Fruit fly (Drosophila melanogaster) whole organism, embryonic: Measurements from ENCODE around the gene smg.

Source experiments
- Abd-B ChIP-seq: fragments of 200-800 bp; sonication (Bioruptor generic); optimal IDR thresholded peaks from 2 replicates; lab custom pipeline; 2018; ENCODE audit warnings: missing biosample characterization, mild to moderate bottlenecking, missing genetic modification characterization, moderate library complexity
- Atf6 ChIP-seq: fragments of 200-800 bp; sonication (Bioruptor generic); IDR thresholded peaks from 2 replicates; pipeline ENCODE4 v1.3.6; 2022; ENCODE audit warnings: missing biosample characterization, missing genetic modification characterization
- Bteb2 ChIP-seq: fragments of 200-800 bp; sonication (Bioruptor generic); optimal IDR thresholded peaks from 2 replicates; lab custom pipeline; 2016; ENCODE audit warnings: missing biosample characterization, missing genetic modification characterization
- CG10274 ChIP-seq: fragments of 200-800 bp; sonication (Bioruptor generic); optimal IDR thresholded peaks from 3 replicates; lab custom pipeline; 2017; ENCODE audit warnings: missing biosample characterization, mild to moderate bottlenecking, missing genetic modification characterization
- CG10462 ChIP-seq: fragments of 200-800 bp; sonication (Bioruptor generic); optimal IDR thresholded peaks from 2 replicates; lab custom pipeline; 2016; ENCODE audit warnings: missing biosample characterization, missing genetic modification characterization
- CG11695 ChIP-seq: fragments of 200-800 bp; sonication (Bioruptor generic); IDR thresholded peaks from 3 replicates; pipeline ENCODE4 v1.3.6; 2022; ENCODE audit warnings: missing biosample characterization, missing genetic modification characterization
- CG12071 ChIP-seq: fragments of 200-800 bp; sonication (Bioruptor generic); optimal IDR thresholded peaks from 3 replicates; lab custom pipeline; 2018; ENCODE audit warnings: missing biosample characterization, mild to moderate bottlenecking, missing genetic modification characterization
- CG12659 ChIP-seq: fragments of 200-800 bp; sonication (Bioruptor generic); optimal IDR thresholded peaks from 3 replicates; lab custom pipeline; 2017; ENCODE audit warnings: mild to moderate bottlenecking, missing biosample characterization, missing genetic modification reagents, missing genetic modification characterization
- CG13894 ChIP-seq: fragments of 200-800 bp; sonication (Bioruptor generic); optimal IDR thresholded peaks from 3 replicates; lab custom pipeline; 2018; ENCODE audit warnings: missing biosample characterization, mild to moderate bottlenecking, missing genetic modification characterization, moderate library complexity
- CG14050 ChIP-seq: fragments of 200-800 bp; sonication (Bioruptor generic); IDR thresholded peaks from 3 replicates; pipeline ENCODE4 v1.3.6; 2022; ENCODE audit warnings: missing biosample characterization, missing genetic modification characterization
- CG16813 ChIP-seq: fragments of 200-800 bp; sonication (Bioruptor generic); IDR thresholded peaks from 3 replicates; pipeline ENCODE4 v1.3.6; 2022; ENCODE audit warnings: missing biosample characterization, missing genetic modification characterization; ENCODE audit not compliant: partially characterized antibody
- CG16863 ChIP-seq: fragments of 200-800 bp; sonication (Bioruptor generic); optimal IDR thresholded peaks from 3 replicates; lab custom pipeline; 2016; ENCODE audit warnings: missing biosample characterization, missing genetic modification characterization
- CG1792 ChIP-seq: fragments of 200-800 bp; sonication (Bioruptor generic); optimal IDR thresholded peaks from 2 replicates; lab custom pipeline; 2016; ENCODE audit warnings: missing biosample characterization, missing genetic modification characterization
- CG18011 ChIP-seq: fragments of 200-800 bp; sonication (Bioruptor generic); optimal IDR thresholded peaks from 2 replicates; lab custom pipeline; 2017; ENCODE audit warnings: missing biosample characterization, missing genetic modification characterization, mild to moderate bottlenecking, moderate library complexity, missing genotype
- CG18262 ChIP-seq: fragments of 200-800 bp; optimal IDR thresholded peaks from 3 replicates; lab custom pipeline; 2019; ENCODE audit warnings: missing biosample characterization, mild to moderate bottlenecking, missing genetic modification characterization, moderate library complexity
- CG18619 ChIP-seq: fragments of 200-800 bp; sonication (Bioruptor generic); optimal IDR thresholded peaks from 3 replicates; lab custom pipeline; 2017; ENCODE audit warnings: missing biosample characterization, mild to moderate bottlenecking, missing genetic modification characterization
- CG2120 ChIP-seq: fragments of 200-800 bp; sonication (Bioruptor generic); optimal IDR thresholded peaks from 3 replicates; lab custom pipeline; 2016; ENCODE audit warnings: missing biosample characterization, missing genetic modification characterization
- CG2129 ChIP-seq: fragments of 200-800 bp; sonication (Bioruptor generic); IDR thresholded peaks from 2 replicates; pipeline ENCODE4 v1.3.6; 2022; ENCODE audit warnings: missing biosample characterization, missing genetic modification characterization; ENCODE audit not compliant: partially characterized antibody
- CG31441 ChIP-seq: fragments of 200-800 bp; sonication (Bioruptor generic); IDR thresholded peaks from 2 replicates; pipeline ENCODE4 v1.3.6; 2022; ENCODE audit warnings: missing biosample characterization, missing genetic modification characterization
- CG34376 ChIP-seq: fragments of 200-800 bp; sonication (Bioruptor generic); optimal IDR thresholded peaks from 2 replicates; lab custom pipeline; 2018; ENCODE audit warnings: missing biosample characterization, mild to moderate bottlenecking, missing genetic modification characterization
- CG5180 ChIP-seq: fragments of 200-800 bp; sonication (Bioruptor generic); optimal IDR thresholded peaks from 3 replicates; lab custom pipeline; 2017; ENCODE audit warnings: missing biosample characterization, missing genetic modification characterization, mild to moderate bottlenecking, moderate library complexity, missing genetic modification reagents
- CG5953 ChIP-seq: fragments of 200-800 bp; sonication (Bioruptor generic); IDR thresholded peaks from 2 replicates; pipeline ENCODE4 v1.3.6; 2022; ENCODE audit warnings: missing biosample characterization, missing genetic modification characterization
- CG6813 ChIP-seq: fragments of 200-800 bp; sonication (Bioruptor generic); optimal IDR thresholded peaks from 2 replicates; lab custom pipeline; 2017; ENCODE audit warnings: missing biosample characterization, missing genetic modification characterization, mild to moderate bottlenecking, moderate library complexity, missing genetic modification reagents
- CG7357 ChIP-seq: fragments of 200-800 bp; sonication (Bioruptor generic); IDR thresholded peaks from 3 replicates; pipeline ENCODE4 v1.3.6; 2022; ENCODE audit warnings: missing biosample characterization, missing genetic modification characterization
- CG8944 ChIP-seq: fragments of 200-800 bp; sonication (Bioruptor generic); optimal IDR thresholded peaks from 3 replicates; lab custom pipeline; 2016; ENCODE audit warnings: missing biosample characterization, missing genetic modification characterization
- CG9215 ChIP-seq: fragments of 200-800 bp; sonication (Bioruptor generic); IDR thresholded peaks from 2 replicates; pipeline ENCODE4 v1.3.6; 2022; ENCODE audit warnings: missing biosample characterization, missing genetic modification characterization
- Chrac-16 ChIP-seq: fragments of 200-800 bp; sonication (Bioruptor generic); optimal IDR thresholded peaks from 3 replicates; lab custom pipeline; 2016; ENCODE audit warnings: missing biosample characterization, missing genetic modification characterization
- Ets65A ChIP-seq: fragments of 200-800 bp; sonication (Bioruptor generic); peaks from one replicate; lab custom pipeline; 2016; ENCODE audit warnings: missing biosample characterization, missing genetic modification characterization
- HLH54F ChIP-seq: fragments of 200-800 bp; sonication (Bioruptor generic); optimal IDR thresholded peaks from 3 replicates; lab custom pipeline; 2016; ENCODE audit warnings: missing biosample characterization, missing genetic modification characterization
- Hey ChIP-seq: fragments of 200-800 bp; sonication (Bioruptor generic); optimal IDR thresholded peaks from 3 replicates; lab custom pipeline; 2018; ENCODE audit warnings: missing biosample characterization, mild to moderate bottlenecking, missing genetic modification characterization
- Jarid2 ChIP-seq: fragments of 200-800 bp; sonication (Bioruptor generic); optimal IDR thresholded peaks from 3 replicates; lab custom pipeline; 2017; ENCODE audit warnings: mild to moderate bottlenecking, missing biosample characterization, missing genetic modification reagents, missing genetic modification characterization
- Max ChIP-seq: fragments of 200-800 bp; sonication (Bioruptor generic); optimal IDR thresholded peaks from 2 replicates; lab custom pipeline; 2016; ENCODE audit warnings: missing biosample characterization, mild to moderate bottlenecking, missing genetic modification characterization
- Oaz ChIP-seq: fragments of 200-800 bp; sonication (Bioruptor generic); IDR thresholded peaks from 2 replicates; pipeline ENCODE4 v1.3.6; 2022; ENCODE audit warnings: missing biosample characterization, missing genetic modification characterization
- Opbp ChIP-seq: fragments of 200-800 bp; sonication (Bioruptor generic); IDR thresholded peaks from 3 replicates; pipeline ENCODE4 v1.3.6; 2022; ENCODE audit warnings: missing biosample characterization, missing genetic modification characterization; ENCODE audit not compliant: partially characterized antibody
- Ptx1 ChIP-seq: fragments of 200-800 bp; sonication (Bioruptor generic); IDR thresholded peaks from 2 replicates; pipeline ENCODE4 v1.3.6; 2022; ENCODE audit warnings: missing biosample characterization, missing genetic modification characterization
- bab2 ChIP-seq: fragments of 200-800 bp; sonication (Bioruptor generic); optimal IDR thresholded peaks from 2 replicates; lab custom pipeline; 2016; ENCODE audit warnings: missing biosample characterization, missing genetic modification characterization
- chn ChIP-seq: fragments of 200-800 bp; sonication (Bioruptor generic); optimal IDR thresholded peaks from 2 replicates; lab custom pipeline; 2016; ENCODE audit warnings: missing biosample characterization, missing genetic modification characterization
- corto ChIP-seq: fragments of 200-800 bp; sonication (Bioruptor generic); optimal IDR thresholded peaks from 2 replicates; lab custom pipeline; 2016; ENCODE audit warnings: missing biosample characterization, mild to moderate bottlenecking, missing genetic modification characterization, moderate library complexity
- dm ChIP-seq: fragments of 200-800 bp; sonication (Bioruptor generic); optimal IDR thresholded peaks from 3 replicates; lab custom pipeline; 2016; ENCODE audit warnings: missing biosample characterization, missing genetic modification characterization
- dmrt11E ChIP-seq: fragments of 200-800 bp; sonication (Bioruptor generic); optimal IDR thresholded peaks from 3 replicates; lab custom pipeline; 2018; ENCODE audit warnings: missing biosample characterization, mild to moderate bottlenecking, missing genetic modification characterization, moderate library complexity
- en ChIP-seq: fragments of 200-800 bp; sonication (Bioruptor generic); optimal IDR thresholded peaks from 2 replicates; lab custom pipeline; 2016; ENCODE audit warnings: missing biosample characterization, missing genetic modification characterization
- gcm ChIP-seq: fragments of 200-800 bp; sonication (Bioruptor generic); optimal IDR thresholded peaks from 2 replicates; lab custom pipeline; 2019; ENCODE audit warnings: missing biosample characterization, mild to moderate bottlenecking, missing genetic modification characterization, moderate library complexity
- lab ChIP-seq: fragments of 200-800 bp; sonication (Bioruptor generic); optimal IDR thresholded peaks from 3 replicates; lab custom pipeline; 2017; ENCODE audit warnings: missing biosample characterization, missing genetic modification characterization, mild to moderate bottlenecking, moderate library complexity, missing genetic modification reagents
- lov ChIP-seq, 2 experiments: fragments of 200-800 bp in 1 of 2; fragments of >200 bp in 1 of 2; sonication (Bioruptor generic) in 1 of 2; IDR thresholded peaks in 1 of 2; optimal IDR thresholded peaks in 1 of 2; 2 replicates in 1 of 2; 3 replicates in 1 of 2; pipeline versions ENCODE4 v1.3.6 to Lab custom; 2017 to 2022; ENCODE audit warnings: missing biosample characterization in 1 of 2, missing genetic modification characterization in 1 of 2
- mld ChIP-seq: fragments of 200-800 bp; sonication (Bioruptor generic); IDR thresholded peaks from 3 replicates; pipeline ENCODE4 v1.3.6; 2022; ENCODE audit warnings: missing biosample characterization, missing genetic modification characterization; ENCODE audit not compliant: partially characterized antibody
- pho ChIP-seq: fragments of 200-800 bp; sonication (Bioruptor generic); optimal IDR thresholded peaks from 2 replicates; lab custom pipeline; 2016; ENCODE audit warnings: missing biosample characterization, missing genetic modification characterization
- sob ChIP-seq: fragments of 200-800 bp; sonication (Bioruptor generic); IDR thresholded peaks from 2 replicates; pipeline ENCODE4 v1.3.6; 2022; ENCODE audit warnings: missing biosample characterization, missing genetic modification characterization
- sr ChIP-seq: fragments of 200-800 bp; sonication (Bioruptor generic); IDR thresholded peaks from 3 replicates; pipeline ENCODE4 v1.3.6; 2022; ENCODE audit warnings: missing biosample characterization, missing genetic modification characterization
- tll ChIP-seq, 2 experiments: fragments of 200-800 bp in 1 of 2; fragments of >200 bp in 1 of 2; sonication (Bioruptor generic) in 1 of 2; optimal IDR thresholded peaks; 2 replicates each; lab custom pipeline; 2017 to 2019; ENCODE audit warnings: missing biosample characterization in 2 of 2, missing genetic modification characterization in 2 of 2, mild to moderate bottlenecking in 1 of 2, moderate library complexity in 1 of 2
- zfh2 ChIP-seq: fragments of 200-800 bp; sonication (Bioruptor generic); optimal IDR thresholded peaks from 2 replicates; lab custom pipeline; 2016; ENCODE audit warnings: missing biosample characterization, missing genetic modification characterization

smg gene

DNA sequence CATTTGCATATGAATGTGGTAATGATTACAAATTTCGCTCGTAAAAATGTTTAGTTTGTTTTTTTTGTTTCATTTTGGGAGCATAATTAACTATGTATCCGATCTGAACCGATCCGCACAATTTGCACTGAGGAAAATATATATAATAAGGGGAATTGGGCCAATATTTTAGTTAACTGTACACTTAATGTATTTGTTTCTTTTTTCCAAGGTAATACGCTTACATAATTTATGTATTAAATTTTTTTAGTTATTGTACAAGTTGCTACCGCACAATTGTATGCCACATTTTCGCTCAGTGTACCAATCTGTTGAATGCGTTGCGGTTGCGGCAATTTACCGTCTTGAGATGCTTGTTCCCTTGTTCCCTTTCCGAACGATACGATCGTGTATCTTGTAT is 27.9 kb upstream of the smg start (continued):
- TF ChIP-seq Abd-B (GFP tag; lab: Kevin White, UChicago) (peak; percentile 82), CG16863 (GFP tag; lab: Kevin White, UChicago) (peak; percentile 77), CG1792 (GFP tag; lab: Kevin White, UChicago) (peak; percentile 58), bab2 (peak; percentile 83), Bteb2 (GFP tag; lab: Kevin White, UChicago) (peak; percentile 75), tll (GFP tag; optimal IDR thresholded peaks at IDR 0.05; lab: Kevin White, UChicago) (no peak), CG5180 (peak; percentile 74), zfh2 (GFP tag; lab: Kevin White, UChicago) (peak; percentile 50), CG10462 (GFP tag; lab: Kevin White, UChicago) (peak; percentile 66), Jarid2 (GFP tag; lab: Kevin White, UChicago) (peak; percentile 49), CG18011 (GFP tag; lab: Kevin White, UChicago) (peak; percentile 2), CG18619 (GFP tag; lab: Kevin White, UChicago) (peak; percentile 60), mld (GFP tag; lab: Robert Waterston, UW) (no peak), CG12659 (GFP tag; lab: Kevin White, UChicago) (peak; percentile 77), CG14050 (peak; percentile 81), CG2129 (GFP tag; lab: Robert Waterston, UW) (no peak), Atf6 (GFP tag; lab: Robert Waterston, UW) (peak; percentile 83), CG18262 (tag; lab: Kevin White, UChicago) (peak; percentile 86), CG16813 (no peak), HLH54F (GFP tag; lab: Kevin White, UChicago) (peak; percentile 77), Hey (tag; lab: Kevin White, UChicago) (no peak), sob (GFP tag; lab: Robert Waterston, UW) (peak; percentile 91), dmrt11E (tag; lab: Kevin White, UChicago) (peak; percentile 86), CG2120 (GFP tag; lab: Kevin White, UChicago) (peak; percentile 81), sr (GFP tag; lab: Robert Waterston, UW) (peak; percentile 65; the same call in 2 of the 3 replicates), corto (GFP tag; lab: Kevin White, UChicago) (no peak), gcm (peak; percentile 73), CG8944 (peak; percentile 75), Oaz (GFP tag; lab: Robert Waterston, UW) (peak; percentile 78), CG31441 (GFP tag; lab: Robert Waterston, UW) (peak; percentile 87), CG13894 (no peak), lov (optimal IDR thresholded peaks at IDR 0.05; lab: Kevin White, UChicago) (no peak), lov (GFP tag; IDR thresholded peaks at IDR 0.05; lab: Robert Waterston, UW) (peak; percentile 87; the same call in 2 of the 3 replicates), Chrac-16 (GFP tag; lab: Kevin White, UChicago) (peak; percentile 78), CG11695 (peak; percentile 92), CG10274 (GFP tag; lab: Kevin White, UChicago) (peak; percentile 18), CG7357 (GFP tag; lab: Robert Waterston, UW) (peak; percentile 70), CG9215 (GFP tag; lab: Robert Waterston, UW) (peak; percentile 75), dm (peak; percentile 65), lab (GFP tag; lab: Kevin White, UChicago) (peak; percentile 83), CG6813 (GFP tag; lab: Kevin White, UChicago) (peak; percentile 74), Opbp (GFP tag; lab: Robert Waterston, UW) (no peak), Ets65A (peak; percentile 89), Ptx1 (GFP tag; lab: Robert Waterston, UW) (peak; percentile 94), en (GFP tag; lab: Kevin White, UChicago) (peak; percentile 61), Max (peak; percentile 73), chn (GFP tag; lab: Kevin White, UChicago) (peak; percentile 80), pho (GFP tag; lab: Kevin White, UChicago) (peak; percentile 63), CG34376 (GFP tag; lab: Kevin White, UChicago) (no peak), CG12071 (GFP tag; lab: Kevin White, UChicago) (peak; percentile 76), CG5953 (GFP tag; lab: Robert Waterston, UW) (peak; percentile 82)
